Worm (Caenorhabditis elegans): ENCODE data around the gene B0464.6.

B0464.6 gene

ce11 chrIII:9497412-9497811, 31.6 kb upstream of the B0464.6 start:
- TF ChIP-seq nhr-28 (tag; optimal IDR thresholded peaks at IDR 0.05) (no peak), egl-5 (tag; optimal IDR thresholded peaks at IDR 0.05) (no peak), nhr-43 (tag; optimal IDR thresholded peaks at IDR 0.05; ENCODE audit: poor library complexity, severe bottlenecking) (no peak), nhr-76 (tag; optimal IDR thresholded peaks at IDR 0.05) (no peak), lin-39 (tag; optimal IDR thresholded peaks at IDR 0.05) (no peak), skn-1 (tag; optimal IDR thresholded peaks at IDR 0.05) (no peak), nhr-25 (tag; optimal IDR thresholded peaks at IDR 0.05) (no peak), mml-1 (tag; optimal IDR thresholded peaks at IDR 0.05) (no peak), aly-2 (tag; optimal IDR thresholded peaks at IDR 0.05) (no peak), unc-39 (tag; optimal IDR thresholded peaks at IDR 0.05) (no peak), tbx-2 (tag; optimal IDR thresholded peaks at IDR 0.05) (no peak), ceh-16 (tag; optimal IDR thresholded peaks at IDR 0.05) (no peak), jun-1 (tag; optimal IDR thresholded peaks at IDR 0.05) (no peak), snpc-4 (tag; optimal IDR thresholded peaks at IDR 0.05) (no peak), ceh-82 (tag; optimal IDR thresholded peaks at IDR 0.05) (no peak), fos-1 (tag; optimal IDR thresholded peaks at IDR 0.05) (no peak)

ce11 chrIII:9496083-9496482, 30.3 kb upstream of the B0464.6 start:
- TF ChIP-seq unc-39 (tag; optimal IDR thresholded peaks at IDR 0.05) = no peak
- no peak for TF ChIP-seq nfya-1 (tag; optimal IDR thresholded peaks at IDR 0.05; ENCODE audit: insufficient read depth)
- no peak for TF ChIP-seq nhr-23 (tag; optimal IDR thresholded peaks at IDR 0.05)
- TF ChIP-seq mml-1 (tag; optimal IDR thresholded peaks at IDR 0.05) = no peak
- TF ChIP-seq nhr-43 (tag; optimal IDR thresholded peaks at IDR 0.05; ENCODE audit: poor library complexity, severe bottlenecking) = no peak
- TF ChIP-seq tbx-2 (tag; optimal IDR thresholded peaks at IDR 0.05) = no peak
- no peak for TF ChIP-seq lin-15B (tag; optimal IDR thresholded peaks at IDR 0.05)
- no peak for TF ChIP-seq ZK546.5 (tag; optimal IDR thresholded peaks at IDR 0.05)
- TF ChIP-seq ztf-11 (tag; optimal IDR thresholded peaks at IDR 0.05) = no peak
- no peak for TF ChIP-seq nhr-11 (tag; optimal IDR thresholded peaks at IDR 0.05)
- no peak for TF ChIP-seq R02D3.7 (tag; optimal IDR thresholded peaks at IDR 0.05)
- TF ChIP-seq sea-2 (GFP tag; optimal IDR thresholded peaks at IDR 0.05) = no peak
- TF ChIP-seq nhr-76 (tag; optimal IDR thresholded peaks at IDR 0.05) = no peak
- no peak for TF ChIP-seq ceh-28 (tag; optimal IDR thresholded peaks at IDR 0.05)
- TF ChIP-seq hmg-11 (tag; optimal IDR thresholded peaks at IDR 0.05) = no peak
- no peak for TF ChIP-seq elt-1 (tag; optimal IDR thresholded peaks at IDR 0.05)
- no peak for TF ChIP-seq ceh-9 (tag; optimal IDR thresholded peaks at IDR 0.05)
- TF ChIP-seq pqm-1 (tag; optimal IDR thresholded peaks at IDR 0.05) = no peak
- TF ChIP-seq fkh-10 (GFP tag; optimal IDR thresholded peaks at IDR 0.05) = no peak
- TF ChIP-seq nhr-67 (tag; optimal IDR thresholded peaks at IDR 0.05) = no peak

ce11 chrIII:9494209-9494608, 28.4 kb upstream of the B0464.6 start:
- TF ChIP-seq elt-3 (tag; optimal IDR thresholded peaks at IDR 0.05) = no peak
- TF ChIP-seq nhr-23 (tag; optimal IDR thresholded peaks at IDR 0.05) = no peak
- no peak for TF ChIP-seq sea-2 (GFP tag; optimal IDR thresholded peaks at IDR 0.05)
- no peak for TF ChIP-seq fos-1 (tag; optimal IDR thresholded peaks at IDR 0.05)
- no peak for TF ChIP-seq nhr-77 (tag; optimal IDR thresholded peaks at IDR 0.05)
- no peak for TF ChIP-seq nhr-12 (tag; optimal IDR thresholded peaks at IDR 0.05)
- TF ChIP-seq nhr-28 (tag; optimal IDR thresholded peaks at IDR 0.05) = no peak
- TF ChIP-seq daf-12 (tag; optimal IDR thresholded peaks at IDR 0.05) = no peak
- TF ChIP-seq lsy-12 (tag; optimal IDR thresholded peaks at IDR 0.05) = no peak
- TF ChIP-seq ceh-28 (tag; optimal IDR thresholded peaks at IDR 0.05) = no peak
- no peak for TF ChIP-seq lin-15B (tag; optimal IDR thresholded peaks at IDR 0.05)
- TF ChIP-seq snpc-4 (tag; optimal IDR thresholded peaks at IDR 0.05) = no peak
- TF ChIP-seq ztf-11 (tag; optimal IDR thresholded peaks at IDR 0.05) = no peak
- no peak for TF ChIP-seq fkh-10 (GFP tag; optimal IDR thresholded peaks at IDR 0.05)
- no peak for TF ChIP-seq elt-2 (tag; optimal IDR thresholded peaks at IDR 0.05)

- peak; percentile 9 for TF ChIP-seq nhr-23 (tag; optimal IDR thresholded peaks at IDR 0.05)
- peak; percentile 37 for TF ChIP-seq nfya-1 (tag; optimal IDR thresholded peaks at IDR 0.05; ENCODE audit: insufficient read depth)
- peak; percentile 28 for TF ChIP-seq lin-15B (tag; optimal IDR thresholded peaks at IDR 0.05)
- no peak for TF ChIP-seq ztf-11 (tag; optimal IDR thresholded peaks at IDR 0.05)
- TF ChIP-seq nhr-25 (tag; optimal IDR thresholded peaks at IDR 0.05) = no peak
- peak; percentile 3 for TF ChIP-seq hmg-11 (tag; optimal IDR thresholded peaks at IDR 0.05)
- TF ChIP-seq pha-4 (tag; optimal IDR thresholded peaks at IDR 0.05) = peak; percentile 65
These were observed 25.2 kb upstream of the B0464.6 start, which contains the start of the genes dars-1 and ctr-9 for ce11 chrIII:9490783-9491547. TSS of gene dars-1 (minus strand) at chrIII:9491215. TSS of gene ctr-9 (plus strand) at chrIII:9491396.
